Worm (Caenorhabditis elegans): ENCODE results near the gene sir-2.2.
A peak's percentile ranks its signal among the peaks of the same experiment; 100 is the strongest.

Gene sir-2.2

ce11 chrX:13291506-13291905 is 36.4 kb upstream of the sir-2.2 start, which contains the start of gene srd-38:
Gene srd-38, plus strand, starts transcription at chrX:13291806.
- no peak for TF ChIP-seq sea-1 (GFP tag; conservative IDR thresholded peaks at IDR 0.05)
- TF ChIP-seq aly-1 (tag; optimal IDR thresholded peaks at IDR 0.05) = no peak
- TF ChIP-seq tbx-11 (GFP tag; IDR thresholded peaks at IDR 0.05) = no peak
- no peak for TF ChIP-seq scrt-1 (GFP tag; IDR thresholded peaks at IDR 0.05)
- TF ChIP-seq ets-7 (tag; optimal IDR thresholded peaks at IDR 0.05) = no peak
- no peak for TF ChIP-seq F13C5.2 (tag; optimal IDR thresholded peaks at IDR 0.05)
- TF ChIP-seq tra-4 (tag; optimal IDR thresholded peaks at IDR 0.05) = no peak
- TF ChIP-seq pes-1 (GFP tag; IDR thresholded peaks at IDR 0.05) = no peak
- TF ChIP-seq ama-1 (optimal IDR thresholded peaks at IDR 0.05) = no peak
- no peak for TF ChIP-seq flt-1 (GFP tag; IDR thresholded peaks at IDR 0.05)
- TF ChIP-seq hmg-4 (GFP tag; optimal IDR thresholded peaks at IDR 0.05) = no peak
- TF ChIP-seq tbx-37 (GFP tag; conservative IDR thresholded peaks at IDR 0.05) = no peak
- TF ChIP-seq ceh-13 (GFP tag; optimal IDR thresholded peaks at IDR 0.05) = no peak
- TF ChIP-seq hmbx-1 (tag; optimal IDR thresholded peaks at IDR 0.05) = no peak
- TF ChIP-seq B0310.2 (tag; optimal IDR thresholded peaks at IDR 0.05) = no peak

- TF ChIP-seq tbx-37 (GFP tag; conservative IDR thresholded peaks at IDR 0.05) (no peak), B0310.2 (tag; optimal IDR thresholded peaks at IDR 0.05) (no peak), ama-1 (optimal IDR thresholded peaks at IDR 0.05) (no peak), sea-1 (GFP tag; conservative IDR thresholded peaks at IDR 0.05) (no peak), F13C5.2 (tag; optimal IDR thresholded peaks at IDR 0.05) (no peak), aly-1 (tag; optimal IDR thresholded peaks at IDR 0.05) (no peak), pes-1 (GFP tag; IDR thresholded peaks at IDR 0.05) (no peak), hmg-4 (GFP tag; optimal IDR thresholded peaks at IDR 0.05) (no peak), ceh-36 (tag; optimal IDR thresholded peaks at IDR 0.05) (no peak), flt-1 (GFP tag; IDR thresholded peaks at IDR 0.05) (no peak), hmbx-1 (tag; optimal IDR thresholded peaks at IDR 0.05) (no peak), scrt-1 (GFP tag; IDR thresholded peaks at IDR 0.05) (no peak), ceh-13 (GFP tag; optimal IDR thresholded peaks at IDR 0.05) (no peak), tra-4 (tag; optimal IDR thresholded peaks at IDR 0.05) (no peak), tbx-11 (GFP tag; IDR thresholded peaks at IDR 0.05) (no peak), ets-7 (tag; optimal IDR thresholded peaks at IDR 0.05) (no peak), hnd-1 (tag; optimal IDR thresholded peaks at IDR 0.05) (no peak)
These were observed 34.8 kb upstream of the sir-2.2 start for ce11 chrX:13293023-13293422.

- no peak for TF ChIP-seq tbx-11 (GFP tag; IDR thresholded peaks at IDR 0.05)
- TF ChIP-seq aly-1 (tag; optimal IDR thresholded peaks at IDR 0.05) = no peak
- TF ChIP-seq hnd-1 (tag; optimal IDR thresholded peaks at IDR 0.05) = no peak
These were observed 33.2 kb upstream of the sir-2.2 start, which contains the start of gene srd-36 for ce11 chrX:13294669-13295068. Gene srd-36, minus strand, starts transcription at chrX:13294769.

- TF ChIP-seq ama-1 (optimal IDR thresholded peaks at IDR 0.05) (no peak), hmg-4 (GFP tag; optimal IDR thresholded peaks at IDR 0.05) (no peak), hnd-1 (tag; optimal IDR thresholded peaks at IDR 0.05) (no peak), pes-1 (GFP tag; IDR thresholded peaks at IDR 0.05) (no peak)
These were observed 27.4 kb upstream of the sir-2.2 start, which contains the start of gene srd-39 for ce11 chrX:13300503-13300902. Gene srd-39, minus strand, starts transcription at chrX:13300603.

ce11 chrX:13303357-13303756 is 24.5 kb upstream of the sir-2.2 start, which contains the start of gene srd-42:
Gene srd-42, minus strand, starts transcription at chrX:13303457.
- TF ChIP-seq ceh-13 (GFP tag; optimal IDR thresholded peaks at IDR 0.05) (no peak), sea-1 (GFP tag; conservative IDR thresholded peaks at IDR 0.05) (no peak), ceh-36 (tag; optimal IDR thresholded peaks at IDR 0.05) (no peak), hnd-1 (tag; optimal IDR thresholded peaks at IDR 0.05) (no peak), flt-1 (GFP tag; IDR thresholded peaks at IDR 0.05) (no peak)

- no peak for TF ChIP-seq hnd-1 (tag; optimal IDR thresholded peaks at IDR 0.05)
- TF ChIP-seq tbx-37 (GFP tag; conservative IDR thresholded peaks at IDR 0.05) = no peak
- no peak for TF ChIP-seq B0310.2 (tag; optimal IDR thresholded peaks at IDR 0.05)
- no peak for TF ChIP-seq ceh-36 (tag; optimal IDR thresholded peaks at IDR 0.05)
- TF ChIP-seq ama-1 (optimal IDR thresholded peaks at IDR 0.05) = no peak
- no peak for TF ChIP-seq pes-1 (GFP tag; IDR thresholded peaks at IDR 0.05)
- no peak for TF ChIP-seq sea-1 (GFP tag; conservative IDR thresholded peaks at IDR 0.05)
- TF ChIP-seq flt-1 (GFP tag; IDR thresholded peaks at IDR 0.05) = no peak
- TF ChIP-seq aly-1 (tag; optimal IDR thresholded peaks at IDR 0.05) = no peak
- no peak for TF ChIP-seq ets-7 (tag; optimal IDR thresholded peaks at IDR 0.05)
- no peak for TF ChIP-seq ceh-13 (GFP tag; optimal IDR thresholded peaks at IDR 0.05)
- no peak for TF ChIP-seq hmg-4 (GFP tag; optimal IDR thresholded peaks at IDR 0.05)
- no peak for TF ChIP-seq hmbx-1 (tag; optimal IDR thresholded peaks at IDR 0.05)
- no peak for TF ChIP-seq F13C5.2 (tag; optimal IDR thresholded peaks at IDR 0.05)
- TF ChIP-seq tbx-11 (GFP tag; IDR thresholded peaks at IDR 0.05) = no peak
- no peak for TF ChIP-seq scrt-1 (GFP tag; IDR thresholded peaks at IDR 0.05)
- no peak for TF ChIP-seq tra-4 (tag; optimal IDR thresholded peaks at IDR 0.05)
These were observed 22.1 kb upstream of the sir-2.2 start, which contains the start of gene srd-43 for ce11 chrX:13305779-13306178. Gene srd-43, minus strand, starts transcription at chrX:13305844.

- TF ChIP-seq sea-1 (GFP tag; conservative IDR thresholded peaks at IDR 0.05) (peak; percentile 93), hmbx-1 (tag; optimal IDR thresholded peaks at IDR 0.05) (peak; percentile 86), B0310.2 (tag; optimal IDR thresholded peaks at IDR 0.05) (peak; percentile 80), flt-1 (GFP tag; IDR thresholded peaks at IDR 0.05) (peak; percentile 95), ama-1 (optimal IDR thresholded peaks at IDR 0.05) (no peak), scrt-1 (GFP tag; IDR thresholded peaks at IDR 0.05) (peak; percentile 95), tbx-11 (GFP tag; IDR thresholded peaks at IDR 0.05) (peak; percentile 97), tbx-37 (GFP tag; conservative IDR thresholded peaks at IDR 0.05) (peak; percentile 95), hnd-1 (tag; optimal IDR thresholded peaks at IDR 0.05) (peak; percentile 89), aly-1 (tag; optimal IDR thresholded peaks at IDR 0.05) (peak; percentile 85), ceh-13 (GFP tag; optimal IDR thresholded peaks at IDR 0.05) (peak; percentile 92), hmg-4 (GFP tag; optimal IDR thresholded peaks at IDR 0.05) (no peak), pes-1 (GFP tag; IDR thresholded peaks at IDR 0.05) (peak; percentile 95), ets-7 (tag; optimal IDR thresholded peaks at IDR 0.05) (peak; percentile 73), tra-4 (tag; optimal IDR thresholded peaks at IDR 0.05) (peak; percentile 90), ceh-36 (tag; optimal IDR thresholded peaks at IDR 0.05) (peak; percentile 94), F13C5.2 (tag; optimal IDR thresholded peaks at IDR 0.05) (peak; percentile 94)
These were observed 20.9 kb upstream of the sir-2.2 start for ce11 chrX:13306869-13307446.

Data from whole organism, early embryonic.